Worm (Caenorhabditis elegans) whole organism, L2 larva: ENCODE measurements around the gene srd-30.

Experiments
- C34F6.9 ChIP-seq: fragments of 150-350 bp; optimal IDR thresholded peaks from 2 replicates; lab custom pipeline; 2014; ENCODE audit warnings: missing biosample characterization, missing genetic modification characterization
- F13H6.1 ChIP-seq: sonication (generic microtip); optimal IDR thresholded peaks from 2 replicates; lab custom pipeline; 2016; ENCODE audit warnings: missing genetic modification characterization, missing compliant biosample characterization
- R02D3.7 ChIP-seq: fragments of 150-350 bp; optimal IDR thresholded peaks from 2 replicates; lab custom pipeline; 2014; ENCODE audit warnings: missing biosample characterization, missing genetic modification characterization
- Y55F3AM.14 ChIP-seq: fragments of 200-800 bp; sonication (Bioruptor generic); optimal IDR thresholded peaks from 2 replicates; lab custom pipeline; 2018; ENCODE audit warnings: mild to moderate bottlenecking, missing genetic modification characterization, missing compliant biosample characterization
- ZK546.5 ChIP-seq: sonication (generic microtip); optimal IDR thresholded peaks from 2 replicates; lab custom pipeline; 2017; ENCODE audit warnings: missing biosample characterization, missing genetic modification characterization
- aly-2 ChIP-seq: fragments of 150-350 bp; optimal IDR thresholded peaks from 2 replicates; lab custom pipeline; 2014; ENCODE audit warnings: missing biosample characterization, missing genetic modification characterization
- ama-1 ChIP-seq: fragments of 150-350 bp; optimal IDR thresholded peaks from 2 replicates; lab custom pipeline; 2018; ENCODE audit warnings: inconsistent platforms
- ceh-16 ChIP-seq: fragments of 150-350 bp; optimal IDR thresholded peaks from 2 replicates; lab custom pipeline; 2014; ENCODE audit warnings: missing biosample characterization, missing genetic modification characterization
- ceh-82 ChIP-seq: fragments of 150-350 bp; optimal IDR thresholded peaks from 2 replicates; lab custom pipeline; 2014; ENCODE audit warnings: missing biosample characterization, missing genetic modification characterization
- crh-2 ChIP-seq: sonication (generic microtip); optimal IDR thresholded peaks from 2 replicates; lab custom pipeline; 2017; ENCODE audit warnings: missing biosample characterization, missing genetic modification characterization
- dmd-4 ChIP-seq: sonication (generic microtip); optimal IDR thresholded peaks from 2 replicates; lab custom pipeline; 2017; ENCODE audit warnings: missing biosample characterization, missing genetic modification characterization
- egl-27 ChIP-seq: sonication (generic microtip); optimal IDR thresholded peaks from 3 replicates; lab custom pipeline; 2017; ENCODE audit warnings: missing biosample characterization, missing genetic modification reagents, missing genetic modification characterization
- elt-1 ChIP-seq: fragments of 150-350 bp; optimal IDR thresholded peaks from 2 replicates; lab custom pipeline; 2014; ENCODE audit warnings: missing biosample characterization, missing genetic modification characterization
- elt-3 ChIP-seq: sonication (generic microtip); optimal IDR thresholded peaks from 2 replicates; lab custom pipeline; 2017; ENCODE audit warnings: missing biosample characterization, missing genetic modification characterization
- fos-1 ChIP-seq: fragments of 150-350 bp; optimal IDR thresholded peaks from 2 replicates; lab custom pipeline; 2014; ENCODE audit warnings: missing biosample characterization, missing genetic modification characterization
- gmeb-1 ChIP-seq: fragments of 150-350 bp; optimal IDR thresholded peaks from 2 replicates; lab custom pipeline; 2014; ENCODE audit warnings: missing biosample characterization, missing genetic modification characterization
- lin-11 ChIP-seq: fragments of 150-350 bp; sonication (generic microtip); optimal IDR thresholded peaks from 2 replicates; lab custom pipeline; 2014; ENCODE audit warnings: missing biosample characterization, missing genetic modification characterization, inconsistent platforms, mixed read lengths
- lin-13 ChIP-seq: fragments of 150-350 bp; optimal IDR thresholded peaks from 2 replicates; lab custom pipeline; 2014; ENCODE audit warnings: missing biosample characterization, missing genetic modification reagents, missing genetic modification characterization
- lin-39 ChIP-seq: fragments of 150-350 bp; optimal IDR thresholded peaks from 2 replicates; lab custom pipeline; 2014; ENCODE audit warnings: missing biosample characterization, missing genetic modification reagents, missing genetic modification characterization
- lsy-2 ChIP-seq, 2 experiments: fragments of 150-350 bp in 1 of 2; sonication (generic microtip) in 1 of 2; optimal IDR thresholded peaks; 2 replicates each; lab custom pipeline; 2014 to 2017; ENCODE audit warnings: missing biosample characterization in 2 of 2, missing genetic modification characterization in 2 of 2
- mbf-1 ChIP-seq: sonication (generic microtip); optimal IDR thresholded peaks from 2 replicates; lab custom pipeline; 2017; ENCODE audit warnings: missing biosample characterization, missing genetic modification characterization
- mdl-1 ChIP-seq, 2 experiments: fragments of 150-350 bp in 1 of 2; sonication (generic microtip) in 1 of 2; optimal IDR thresholded peaks; 2 replicates each; lab custom pipeline; 2017; ENCODE audit warnings: missing biosample characterization in 2 of 2, missing genetic modification characterization in 2 of 2
- nhr-10 ChIP-seq: sonication (generic microtip); optimal IDR thresholded peaks from 2 replicates; lab custom pipeline; 2017; ENCODE audit warnings: missing biosample characterization, missing genetic modification characterization
- nhr-11 ChIP-seq: fragments of 150-350 bp; optimal IDR thresholded peaks from 2 replicates; lab custom pipeline; 2014; ENCODE audit warnings: missing biosample characterization, missing genetic modification characterization
- nhr-129 ChIP-seq: fragments of 150-350 bp; optimal IDR thresholded peaks from 2 replicates; lab custom pipeline; 2014; ENCODE audit warnings: missing biosample characterization, missing genetic modification characterization
- nhr-21 ChIP-seq: fragments of 150-350 bp; optimal IDR thresholded peaks from 2 replicates; lab custom pipeline; 2014; ENCODE audit warnings: missing biosample characterization, missing genetic modification characterization
- nhr-23 ChIP-seq: fragments of 150-350 bp; optimal IDR thresholded peaks from 2 replicates; lab custom pipeline; 2014; ENCODE audit warnings: missing biosample characterization, missing genetic modification reagents, missing genetic modification characterization
- nhr-237 ChIP-seq: fragments of 150-350 bp; optimal IDR thresholded peaks from 2 replicates; lab custom pipeline; 2014; ENCODE audit warnings: missing biosample characterization, missing genetic modification characterization
- nhr-6 ChIP-seq: fragments of 150-350 bp; optimal IDR thresholded peaks from 2 replicates; lab custom pipeline; 2014; ENCODE audit warnings: missing biosample characterization, missing genetic modification characterization
- nhr-77 ChIP-seq: fragments of 150-350 bp; optimal IDR thresholded peaks from 2 replicates; lab custom pipeline; 2014; ENCODE audit warnings: missing biosample characterization, missing genetic modification characterization
- peb-1 ChIP-seq: fragments of 150-350 bp; optimal IDR thresholded peaks from 2 replicates; lab custom pipeline; 2014; ENCODE audit warnings: missing biosample characterization, missing genetic modification characterization
- sem-4 ChIP-seq: fragments of 150-350 bp; optimal IDR thresholded peaks from 2 replicates; lab custom pipeline; 2014; ENCODE audit warnings: missing biosample characterization, missing genetic modification reagents, missing genetic modification characterization
- skn-1 ChIP-seq: sonication (generic microtip); optimal IDR thresholded peaks from 2 replicates; lab custom pipeline; 2017; ENCODE audit warnings: missing biosample characterization, missing genetic modification characterization
- sma-3 ChIP-seq: sonication (generic microtip); optimal IDR thresholded peaks from 2 replicates; lab custom pipeline; 2016; ENCODE audit warnings: missing genetic modification reagents, missing genetic modification characterization, missing compliant biosample characterization
- snpc-4 ChIP-seq: fragments of 150-350 bp; optimal IDR thresholded peaks from 2 replicates; lab custom pipeline; 2014; ENCODE audit warnings: missing biosample characterization, missing genetic modification characterization
- unc-39 ChIP-seq: fragments of 150-350 bp; optimal IDR thresholded peaks from 2 replicates; lab custom pipeline; 2014; ENCODE audit warnings: missing biosample characterization, missing genetic modification characterization
- unc-55 ChIP-seq: fragments of 150-350 bp; sonication (generic microtip); optimal IDR thresholded peaks from 3 replicates; lab custom pipeline; 2014; ENCODE audit warnings: missing biosample characterization, missing genetic modification reagents, missing genetic modification characterization
- zag-1 ChIP-seq: fragments of 150-350 bp; optimal IDR thresholded peaks from 2 replicates; lab custom pipeline; 2014; ENCODE audit warnings: missing biosample characterization, missing genetic modification characterization
- ztf-11 ChIP-seq: sonication (generic microtip); optimal IDR thresholded peaks from 2 replicates; lab custom pipeline; 2017; ENCODE audit warnings: missing biosample characterization, missing genetic modification characterization
- ztf-4 ChIP-seq: fragments of 150-350 bp; optimal IDR thresholded peaks from 2 replicates; lab custom pipeline; 2014; ENCODE audit warnings: missing biosample characterization, missing genetic modification characterization

Gene srd-30

DNA sequence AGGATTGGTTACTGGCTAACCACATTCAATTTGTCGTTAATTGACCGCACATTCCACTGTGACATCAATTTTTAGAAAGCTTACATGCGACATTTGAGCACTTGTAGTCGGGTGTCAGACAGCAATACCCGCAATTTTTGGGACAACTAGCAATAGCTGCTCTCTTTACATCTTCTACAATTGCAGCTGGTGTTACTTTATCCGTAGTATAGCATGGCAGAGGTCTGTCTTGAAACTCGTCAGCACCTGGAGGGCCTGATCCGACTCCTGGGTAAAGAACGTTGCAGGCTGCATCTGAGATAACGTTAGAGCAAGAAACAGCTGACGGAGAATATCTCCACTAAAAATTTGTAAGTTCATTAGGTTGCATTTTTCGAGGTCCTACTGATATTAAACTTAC is 9.8 kb downstream of the srd-30 start:
- no peak for TF ChIP-seq nhr-6 (tag; lab: Kevin White, UChicago)
- no peak for TF ChIP-seq nhr-237 (tag; lab: Kevin White, UChicago)
- TF ChIP-seq elt-3 (tag; lab: Kevin White, UChicago), result no peak
- no peak for TF ChIP-seq crh-2 (tag; lab: Kevin White, UChicago)
- TF ChIP-seq Y55F3AM.14 (GFP tag; lab: Kevin White, UChicago), result no peak
- no peak for TF ChIP-seq fos-1 (tag; lab: Kevin White, UChicago)
- TF ChIP-seq ceh-16, result no peak
- no peak for TF ChIP-seq nhr-129 (tag; lab: Kevin White, UChicago)
- no peak for TF ChIP-seq F13H6.1 (tag; lab: Kevin White, UChicago)
- no peak for TF ChIP-seq unc-39
- TF ChIP-seq R02D3.7, result no peak
- no peak for TF ChIP-seq dmd-4 (tag; lab: Kevin White, UChicago)
- TF ChIP-seq mdl-1 (tag; optimal IDR thresholded peaks at IDR 0.05; lab: Kevin White, UChicago), result no peak
- TF ChIP-seq ZK546.5 (tag; lab: Kevin White, UChicago), result no peak
- TF ChIP-seq C34F6.9 (tag; lab: Kevin White, UChicago), result no peak
- TF ChIP-seq lin-11, result no peak
- TF ChIP-seq sma-3 (GFP tag; lab: Kevin White, UChicago), result no peak

ce11 chrV:7639787-7640186 is 10.2 kb downstream of the srd-30 start, which contains the start of gene F07C4.10:
Gene F07C4.10, minus strand, starts transcription at chrV:7639887.
- TF ChIP-seq C34F6.9 (tag; lab: Kevin White, UChicago) (no peak), zag-1 (tag; lab: Kevin White, UChicago) (no peak), elt-1 (tag; lab: Kevin White, UChicago) (no peak), nhr-10 (tag; lab: Kevin White, UChicago) (no peak), gmeb-1 (tag; lab: Kevin White, UChicago) (no peak), ztf-4 (no peak), aly-2 (tag; lab: Kevin White, UChicago) (no peak), ama-1 (lab: Kevin White, UChicago) (no peak), nhr-11 (tag; lab: Kevin White, UChicago) (no peak), nhr-237 (tag; lab: Kevin White, UChicago) (no peak), snpc-4 (tag; lab: Kevin White, UChicago) (no peak), ceh-82 (tag; lab: Kevin White, UChicago) (no peak), nhr-77 (tag; lab: Kevin White, UChicago) (no peak), sem-4 (tag; lab: Kevin White, UChicago) (no peak), nhr-23 (tag; lab: Kevin White, UChicago) (no peak), ZK546.5 (tag; lab: Kevin White, UChicago) (no peak)

- TF ChIP-seq elt-3 (tag; lab: Kevin White, UChicago) (no peak), dmd-4 (tag; lab: Kevin White, UChicago) (no peak), nhr-21 (tag; lab: Kevin White, UChicago) (no peak), sma-3 (GFP tag; lab: Kevin White, UChicago) (no peak), mbf-1 (tag; lab: Kevin White, UChicago) (no peak), nhr-10 (tag; lab: Kevin White, UChicago) (no peak), nhr-11 (tag; lab: Kevin White, UChicago) (no peak), nhr-23 (tag; lab: Kevin White, UChicago) (no peak), aly-2 (tag; lab: Kevin White, UChicago) (no peak), nhr-129 (tag; lab: Kevin White, UChicago) (no peak), nhr-6 (tag; lab: Kevin White, UChicago) (no peak), egl-27 (tag; lab: Kevin White, UChicago) (no peak), fos-1 (tag; lab: Kevin White, UChicago) (no peak), nhr-77 (tag; lab: Kevin White, UChicago) (no peak)
Measured at ce11 chrV:7641718-7642117, 12.1 kb downstream of the srd-30 start.

DNA sequence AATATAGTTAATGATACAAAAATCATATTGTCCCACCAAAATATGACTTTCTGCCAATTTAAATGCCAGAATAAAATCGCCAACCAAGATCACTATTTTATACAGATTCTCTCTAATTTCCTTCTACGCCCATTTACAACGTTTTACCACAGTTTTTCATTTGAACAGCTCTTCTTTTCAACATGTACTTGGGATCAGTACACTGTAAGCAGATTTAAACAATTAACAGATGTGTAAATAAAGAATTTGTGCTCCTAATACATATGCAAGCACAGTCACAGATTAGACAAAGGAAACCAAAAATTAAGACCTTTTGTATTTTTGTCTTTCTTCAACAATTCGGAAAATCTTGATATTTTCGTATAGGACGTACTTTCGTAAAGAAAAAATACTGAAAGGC is 13.8 kb downstream of the srd-30 start, which contains the start of gene F07C4.11:
TSS of gene F07C4.11 (minus strand) at position 101 of the 400 bp plus-strand sequence.
- TF ChIP-seq ceh-82 (tag; lab: Kevin White, UChicago) (no peak), ztf-4 (no peak), crh-2 (tag; lab: Kevin White, UChicago) (no peak), lsy-2 (tag; optimal IDR thresholded peaks at IDR 0.05; lab: Kevin White, UChicago) (no peak), snpc-4 (tag; lab: Kevin White, UChicago) (no peak), sma-3 (GFP tag; lab: Kevin White, UChicago) (no peak), egl-27 (tag; lab: Kevin White, UChicago) (no peak), peb-1 (tag; lab: Kevin White, UChicago) (no peak), elt-1 (tag; lab: Kevin White, UChicago) (no peak), unc-55 (no peak), Y55F3AM.14 (GFP tag; lab: Kevin White, UChicago) (no peak), lin-39 (no peak), ztf-11 (tag; lab: Kevin White, UChicago) (no peak), nhr-6 (tag; lab: Kevin White, UChicago) (no peak), lin-13 (GFP tag; lab: Kevin White, UChicago) (no peak), sem-4 (tag; lab: Kevin White, UChicago) (no peak), lin-11 (no peak), C34F6.9 (tag; lab: Kevin White, UChicago) (no peak), skn-1 (tag; lab: Kevin White, UChicago) (no peak), ama-1 (lab: Kevin White, UChicago) (no peak)
